Worm (Caenorhabditis elegans): ENCODE data around the gene T07F8.4.

T07F8.4 gene

DNA sequence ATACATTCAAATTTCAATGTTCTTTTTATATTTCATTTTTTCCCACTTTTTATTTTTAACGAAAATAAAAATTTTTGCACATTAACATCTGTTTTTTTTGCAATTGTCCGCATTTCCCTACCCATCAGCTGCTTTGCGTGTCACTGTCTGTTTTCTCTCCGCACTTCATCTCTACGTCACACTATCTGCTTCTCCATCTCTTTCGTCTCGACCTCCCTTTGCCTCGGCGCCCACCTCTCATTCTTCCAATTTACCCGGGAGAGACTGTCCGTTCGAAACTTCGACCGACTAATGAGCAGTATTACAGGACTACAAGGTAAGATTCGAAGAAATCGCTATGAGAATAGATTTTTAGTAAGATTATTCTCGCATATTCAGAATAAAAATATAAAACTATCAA, 23.6 kb upstream of the T07F8.4 start, which contains the start of gene C27H5.2:
TSS of gene C27H5.2 (plus strand) at position 190 of the 400 bp plus-strand sequence.
- TF ChIP-seq ceh-16 (tag; optimal IDR thresholded peaks at IDR 0.05) (no peak), mbf-1 (tag; optimal IDR thresholded peaks at IDR 0.05) (no peak), nhr-25 (tag; optimal IDR thresholded peaks at IDR 0.05) (no peak), aly-2 (tag; optimal IDR thresholded peaks at IDR 0.05) (no peak), sma-9 (GFP tag; optimal IDR thresholded peaks at IDR 0.05) (no peak), sma-9 (tag; optimal IDR thresholded peaks at IDR 0.05) (no peak), lin-39 (tag; optimal IDR thresholded peaks at IDR 0.05) (no peak), unc-62 (GFP tag; optimal IDR thresholded peaks at IDR 0.05) (no peak), nhr-237 (tag; optimal IDR thresholded peaks at IDR 0.05) (no peak), nhr-6 (tag; optimal IDR thresholded peaks at IDR 0.05) (no peak), F13H6.1 (tag; optimal IDR thresholded peaks at IDR 0.05) (no peak), nhr-23 (tag; optimal IDR thresholded peaks at IDR 0.05) (no peak), C34F6.9 (tag; optimal IDR thresholded peaks at IDR 0.05) (no peak), zag-1 (tag; optimal IDR thresholded peaks at IDR 0.05) (no peak), unc-55 (GFP tag; optimal IDR thresholded peaks at IDR 0.05) (no peak), snpc-4 (tag; optimal IDR thresholded peaks at IDR 0.05) (no peak), Y55F3AM.14 (GFP tag; optimal IDR thresholded peaks at IDR 0.05) (no peak), nhr-10 (tag; optimal IDR thresholded peaks at IDR 0.05) (no peak), elt-1 (tag; optimal IDR thresholded peaks at IDR 0.05) (no peak), elt-3 (tag; optimal IDR thresholded peaks at IDR 0.05) (no peak), lsy-2 (tag; optimal IDR thresholded peaks at IDR 0.05) (peak in 1 of 2 experiments; percentile 18), mdl-1 (tag; optimal IDR thresholded peaks at IDR 0.05) (no peak), nhr-12 (tag; optimal IDR thresholded peaks at IDR 0.05) (no peak), ama-1 (optimal IDR thresholded peaks at IDR 0.05) (peak; percentile 21), peb-1 (tag; optimal IDR thresholded peaks at IDR 0.05) (no peak), blmp-1 (tag; optimal IDR thresholded peaks at IDR 0.05; ENCODE audit: insufficient read depth) (no peak), crh-2 (tag; optimal IDR thresholded peaks at IDR 0.05) (no peak), nhr-77 (tag; optimal IDR thresholded peaks at IDR 0.05) (no peak), nhr-129 (tag; optimal IDR thresholded peaks at IDR 0.05) (peak; percentile 21), ceh-82 (tag; optimal IDR thresholded peaks at IDR 0.05) (no peak), fos-1 (tag; optimal IDR thresholded peaks at IDR 0.05) (peak; percentile 48), ZK546.5 (tag; optimal IDR thresholded peaks at IDR 0.05) (no peak)

DNA sequence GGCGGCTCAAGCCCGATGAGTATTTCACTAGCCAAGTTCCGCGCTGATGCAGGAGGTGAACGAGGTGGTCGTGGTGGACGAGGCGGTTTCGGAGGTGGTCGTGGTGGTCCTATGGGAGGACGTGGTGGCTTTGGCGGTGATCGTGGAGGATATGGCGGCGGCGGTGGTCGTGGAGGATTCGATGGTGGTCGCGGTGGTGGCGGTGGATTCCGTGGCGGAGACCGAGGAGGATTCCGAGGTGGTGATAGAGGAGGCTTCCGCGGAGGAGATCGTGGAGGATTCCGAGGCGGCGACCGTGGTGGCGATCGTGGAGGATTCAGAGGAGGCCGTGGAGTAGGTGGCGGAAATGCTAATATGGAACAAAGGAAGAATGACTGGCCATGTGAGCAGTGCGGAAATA, 22.9 kb upstream of the T07F8.4 start:
- TF ChIP-seq C34F6.9 (tag; optimal IDR thresholded peaks at IDR 0.05) (no peak), lin-13 (GFP tag; optimal IDR thresholded peaks at IDR 0.05) (no peak), nhr-77 (tag; optimal IDR thresholded peaks at IDR 0.05) (no peak), unc-39 (tag; optimal IDR thresholded peaks at IDR 0.05) (no peak), aly-2 (tag; optimal IDR thresholded peaks at IDR 0.05) (no peak), nhr-6 (tag; optimal IDR thresholded peaks at IDR 0.05) (no peak), nhr-25 (tag; optimal IDR thresholded peaks at IDR 0.05) (no peak), sma-3 (GFP tag; optimal IDR thresholded peaks at IDR 0.05) (no peak), ceh-16 (tag; optimal IDR thresholded peaks at IDR 0.05) (no peak), nhr-12 (tag; optimal IDR thresholded peaks at IDR 0.05) (no peak), fos-1 (tag; optimal IDR thresholded peaks at IDR 0.05) (no peak), nhr-21 (tag; optimal IDR thresholded peaks at IDR 0.05) (no peak), ztf-1 (GFP tag; conservative IDR thresholded peaks at IDR 0.05) (no peak), nhr-23 (tag; optimal IDR thresholded peaks at IDR 0.05) (no peak), R02D3.7 (tag; optimal IDR thresholded peaks at IDR 0.05) (no peak)

DNA sequence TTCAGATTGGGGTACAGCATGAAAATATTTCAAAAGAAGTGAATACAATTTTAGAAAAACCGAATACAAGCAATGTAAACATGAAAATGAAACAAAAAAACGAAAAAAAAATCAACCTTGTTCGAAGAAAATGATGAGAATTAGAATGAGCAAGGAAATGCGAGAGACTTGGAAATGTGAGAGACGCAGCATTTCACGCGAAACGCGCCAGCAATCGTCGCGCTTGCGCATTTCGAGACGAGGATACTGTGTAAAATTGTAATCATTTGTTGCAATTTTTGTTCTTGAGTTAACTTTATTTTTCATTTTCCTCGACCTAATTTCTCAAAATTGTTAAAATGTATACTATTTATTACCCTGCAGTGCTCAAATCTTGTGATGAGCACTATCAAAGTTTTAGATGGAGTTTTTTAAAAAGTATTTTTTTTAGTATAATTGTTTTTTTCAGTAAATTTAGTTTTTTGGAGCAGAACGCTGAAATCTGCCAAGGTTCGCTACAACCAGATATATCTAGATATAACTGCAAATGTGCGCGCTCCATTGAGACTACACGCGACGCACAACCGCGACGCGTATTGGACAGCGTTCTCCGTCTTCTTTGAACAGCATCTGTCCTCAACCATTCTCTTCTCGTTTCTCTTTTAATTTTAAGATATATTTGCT, 20.3 kb upstream of the T07F8.4 start, which contains the start of gene fust-1:
TSS of gene fust-1 (plus strand) at position 613 of the 663 bp plus-strand sequence.
- no peak for TF ChIP-seq lin-39 (tag; optimal IDR thresholded peaks at IDR 0.05)
- TF ChIP-seq R02D3.7 (tag; optimal IDR thresholded peaks at IDR 0.05) = peak; percentile 74
- TF ChIP-seq zag-1 (tag; optimal IDR thresholded peaks at IDR 0.05) = peak; percentile 80
- peak; percentile 61 for TF ChIP-seq Y55F3AM.14 (GFP tag; optimal IDR thresholded peaks at IDR 0.05)
- no peak for TF ChIP-seq elt-3 (tag; optimal IDR thresholded peaks at IDR 0.05)
- no peak for TF ChIP-seq nhr-23 (tag; optimal IDR thresholded peaks at IDR 0.05)
- peak; percentile 79 for TF ChIP-seq nhr-10 (tag; optimal IDR thresholded peaks at IDR 0.05)
- peak; percentile 95 to 98 for TF ChIP-seq lsy-2 (tag; optimal IDR thresholded peaks at IDR 0.05)
- peak; percentile 95 for TF ChIP-seq crh-2 (tag; optimal IDR thresholded peaks at IDR 0.05)
- TF ChIP-seq unc-39 (tag; optimal IDR thresholded peaks at IDR 0.05) = no peak
- TF ChIP-seq mdl-1 (tag; optimal IDR thresholded peaks at IDR 0.05) = peak in 1 of 2 experiments; percentile 72
- no peak for TF ChIP-seq nhr-11 (tag; optimal IDR thresholded peaks at IDR 0.05)
- peak; percentile 91 for TF ChIP-seq sem-4 (tag; optimal IDR thresholded peaks at IDR 0.05)
- TF ChIP-seq egl-27 (tag; optimal IDR thresholded peaks at IDR 0.05) = peak; percentile 94
- no peak for TF ChIP-seq ztf-1 (GFP tag; conservative IDR thresholded peaks at IDR 0.05)
- TF ChIP-seq snpc-4 (tag; optimal IDR thresholded peaks at IDR 0.05) = peak; percentile 80
- peak; percentile 94 for TF ChIP-seq lin-11 (tag; optimal IDR thresholded peaks at IDR 0.05)
- no peak for TF ChIP-seq aly-2 (tag; optimal IDR thresholded peaks at IDR 0.05)
- TF ChIP-seq peb-1 (tag; optimal IDR thresholded peaks at IDR 0.05) = no peak
- TF ChIP-seq unc-55 (GFP tag; optimal IDR thresholded peaks at IDR 0.05) = peak; percentile 96
- TF ChIP-seq alr-1 (tag; optimal IDR thresholded peaks at IDR 0.05) = no peak
- TF ChIP-seq sma-9 (GFP tag; optimal IDR thresholded peaks at IDR 0.05) = peak; percentile 98
- TF ChIP-seq sma-9 (tag; optimal IDR thresholded peaks at IDR 0.05) = no peak
- peak; percentile 92 for TF ChIP-seq ztf-4 (tag; optimal IDR thresholded peaks at IDR 0.05)
- TF ChIP-seq lin-13 (GFP tag; optimal IDR thresholded peaks at IDR 0.05) = peak; percentile 92
- TF ChIP-seq unc-62 (GFP tag; optimal IDR thresholded peaks at IDR 0.05) = peak; percentile 74
- peak; percentile 94 for TF ChIP-seq nhr-6 (tag; optimal IDR thresholded peaks at IDR 0.05)
- peak; percentile 87 for TF ChIP-seq ceh-16 (tag; optimal IDR thresholded peaks at IDR 0.05)
- TF ChIP-seq ZK546.5 (tag; optimal IDR thresholded peaks at IDR 0.05) = peak; percentile 71
- TF ChIP-seq ztf-11 (tag; optimal IDR thresholded peaks at IDR 0.05) = no peak
- TF ChIP-seq gmeb-1 (tag; optimal IDR thresholded peaks at IDR 0.05) = peak; percentile 93
- peak; percentile 92 for TF ChIP-seq nhr-129 (tag; optimal IDR thresholded peaks at IDR 0.05)
